Fruit fly (Drosophila melanogaster) whole organism, embryonic: ENCODE data around the gene Muc30E.

Source experiments
- Ada2b ChIP-seq: fragments of 200-800 bp; sonication (Bioruptor generic); IDR thresholded peaks from 2 replicates; pipeline ENCODE4 v1.3.6; 2022; ENCODE audit warnings: missing biosample characterization, missing genetic modification characterization
- Asciz ChIP-seq: fragments of 200-800 bp; sonication (Bioruptor generic); optimal IDR thresholded peaks from 2 replicates; lab custom pipeline; 2017; ENCODE audit warnings: missing biosample characterization, mild to moderate bottlenecking, missing genetic modification characterization, missing genetic modification reagents
- B-H2 ChIP-seq: fragments of 200-800 bp; sonication (Bioruptor generic); optimal IDR thresholded peaks from 2 replicates; lab custom pipeline; 2018; ENCODE audit warnings: missing biosample characterization, mild to moderate bottlenecking, missing genetic modification characterization
- CG10274 ChIP-seq: fragments of 200-800 bp; sonication (Bioruptor generic); optimal IDR thresholded peaks from 3 replicates; lab custom pipeline; 2017; ENCODE audit warnings: missing biosample characterization, mild to moderate bottlenecking, missing genetic modification characterization
- CG12299 ChIP-seq: fragments of 200-800 bp; sonication (Bioruptor generic); optimal IDR thresholded peaks from 2 replicates; lab custom pipeline; 2018; ENCODE audit warnings: missing biosample characterization, mild to moderate bottlenecking, missing genetic modification characterization
- CG13123 ChIP-seq: fragments of 200-800 bp; sonication (Bioruptor generic); optimal IDR thresholded peaks from 2 replicates; lab custom pipeline; 2016; ENCODE audit warnings: missing biosample characterization, missing genetic modification characterization
- CG14710 ChIP-seq: fragments of 200-800 bp; sonication (Bioruptor generic); optimal IDR thresholded peaks from 3 replicates; lab custom pipeline; 2019; ENCODE audit warnings: missing biosample characterization, mild to moderate bottlenecking, missing genetic modification characterization, moderate library complexity
- CG1529 ChIP-seq: fragments of 200-800 bp; sonication (Bioruptor generic); optimal IDR thresholded peaks from 3 replicates; lab custom pipeline; 2018; ENCODE audit warnings: missing biosample characterization, missing genetic modification characterization
- CG15514 ChIP-seq: fragments of 200-800 bp; sonication (Bioruptor generic); optimal IDR thresholded peaks from 3 replicates; lab custom pipeline; 2017; ENCODE audit warnings: missing biosample characterization, missing genetic modification characterization, mild to moderate bottlenecking, moderate library complexity, missing genetic modification reagents
- CG1647 ChIP-seq: fragments of 200-800 bp; sonication (Bioruptor generic); optimal IDR thresholded peaks from 3 replicates; lab custom pipeline; 2016; ENCODE audit warnings: missing biosample characterization, missing genetic modification characterization
- CG17612 ChIP-seq: fragments of 200-800 bp; sonication (Bioruptor generic); IDR thresholded peaks from 2 replicates; pipeline ENCODE4 v1.3.6; 2022; ENCODE audit warnings: missing biosample characterization, missing genetic modification characterization
- CG30020 ChIP-seq: fragments of 200-800 bp; optimal IDR thresholded peaks from 2 replicates; lab custom pipeline; 2019; ENCODE audit warnings: missing biosample characterization, mild to moderate bottlenecking, missing genetic modification characterization, moderate library complexity
- CG3163 ChIP-seq: fragments of 200-800 bp; sonication (Bioruptor generic); optimal IDR thresholded peaks from 3 replicates; lab custom pipeline; 2016; ENCODE audit warnings: missing biosample characterization, missing genetic modification characterization
- CG32767 ChIP-seq: fragments of 200-800 bp; sonication (Bioruptor generic); IDR thresholded peaks from 2 replicates; pipeline ENCODE4 v1.3.6; 2022; ENCODE audit warnings: missing biosample characterization, missing genetic modification characterization
- CG34224 ChIP-seq: fragments of 200-800 bp; sonication (Bioruptor generic); IDR thresholded peaks from 3 replicates; pipeline ENCODE4 v1.3.6; 2022; ENCODE audit warnings: missing biosample characterization, missing genetic modification characterization; ENCODE audit not compliant: partially characterized antibody
- CG6254 ChIP-seq: fragments of 200-800 bp; sonication (Bioruptor generic); optimal IDR thresholded peaks from 3 replicates; lab custom pipeline; 2017; ENCODE audit warnings: mild to moderate bottlenecking, missing biosample characterization, missing genetic modification reagents, missing genetic modification characterization
- CG8089 ChIP-seq: fragments of 200-800 bp; sonication (Bioruptor generic); optimal IDR thresholded peaks from 3 replicates; lab custom pipeline; 2016; ENCODE audit warnings: missing biosample characterization, missing genetic modification characterization
- CG8944 ChIP-seq: fragments of 200-800 bp; sonication (Bioruptor generic); optimal IDR thresholded peaks from 3 replicates; lab custom pipeline; 2016; ENCODE audit warnings: missing biosample characterization, missing genetic modification characterization
- CG9797 ChIP-seq: fragments of 200-800 bp; sonication (Bioruptor generic); optimal IDR thresholded peaks from 3 replicates; lab custom pipeline; 2018; ENCODE audit warnings: missing biosample characterization, mild to moderate bottlenecking, missing genetic modification characterization
- Dll ChIP-seq: fragments of 200-800 bp; sonication (Bioruptor generic); IDR thresholded peaks from 4 replicates; pipeline ENCODE4 v1.3.6; 2022; ENCODE audit warnings: missing biosample characterization, missing genetic modification characterization; ENCODE audit not compliant: partially characterized antibody
- Ets97D ChIP-seq: fragments of 200-800 bp; sonication (Bioruptor generic); optimal IDR thresholded peaks from 3 replicates; lab custom pipeline; 2016; ENCODE audit warnings: missing biosample characterization, missing genetic modification characterization
- Hr3 ChIP-seq: fragments of 200-800 bp; sonication (Bioruptor generic); optimal IDR thresholded peaks from 3 replicates; lab custom pipeline; 2016; ENCODE audit warnings: missing biosample characterization, missing genetic modification characterization
- Jarid2 ChIP-seq: fragments of 200-800 bp; sonication (Bioruptor generic); optimal IDR thresholded peaks from 3 replicates; lab custom pipeline; 2017; ENCODE audit warnings: mild to moderate bottlenecking, missing biosample characterization, missing genetic modification reagents, missing genetic modification characterization
- MESR4 ChIP-seq: fragments of 200-800 bp; sonication (Bioruptor generic); optimal IDR thresholded peaks from 2 replicates; lab custom pipeline; 2018; ENCODE audit warnings: missing biosample characterization, mild to moderate bottlenecking, missing genetic modification characterization, moderate library complexity
- NFAT ChIP-seq: fragments of 200-800 bp; sonication (Bioruptor generic); IDR thresholded peaks from 2 replicates; pipeline ENCODE4 v1.3.6; 2022; ENCODE audit warnings: missing biosample characterization, missing genetic modification characterization
- PHDP ChIP-seq: fragments of 200-800 bp; sonication (Bioruptor generic); optimal IDR thresholded peaks from 3 replicates; lab custom pipeline; 2018; ENCODE audit warnings: missing biosample characterization, mild to moderate bottlenecking, missing genetic modification characterization, moderate library complexity
- Rx ChIP-seq: fragments of 200-800 bp; sonication (Bioruptor generic); IDR thresholded peaks from 2 replicates; pipeline ENCODE4 v1.3.6; 2022; ENCODE audit warnings: missing biosample characterization, missing genetic modification characterization
- Spps ChIP-seq: fragments of 200-800 bp; sonication (Bioruptor generic); optimal IDR thresholded peaks from 2 replicates; lab custom pipeline; 2018; ENCODE audit warnings: missing biosample characterization, mild to moderate bottlenecking, missing genetic modification characterization
- Taf1 ChIP-seq: fragments of 200-800 bp; sonication (Bioruptor generic); IDR thresholded peaks from 2 replicates; pipeline ENCODE4 v1.3.6; 2022; ENCODE audit warnings: missing biosample characterization, missing genetic modification characterization
- amos ChIP-seq: fragments of 200-800 bp; sonication (Bioruptor generic); IDR thresholded peaks from 2 replicates; pipeline ENCODE4 v1.3.6; 2022; ENCODE audit warnings: missing biosample characterization, missing genetic modification characterization; ENCODE audit not compliant: partially characterized antibody
- aop ChIP-seq: fragments of 200-800 bp; sonication (Bioruptor generic); IDR thresholded peaks from 2 replicates; pipeline ENCODE4 v1.3.6; 2022; ENCODE audit warnings: missing biosample characterization, missing genetic modification characterization
- cato ChIP-seq: fragments of 200-800 bp; sonication (Bioruptor generic); optimal IDR thresholded peaks from 2 replicates; lab custom pipeline; 2016; ENCODE audit warnings: missing biosample characterization, missing genetic modification characterization, borderline replicate concordance
- chn ChIP-seq: fragments of 200-800 bp; sonication (Bioruptor generic); optimal IDR thresholded peaks from 2 replicates; lab custom pipeline; 2016; ENCODE audit warnings: missing biosample characterization, missing genetic modification characterization
- da ChIP-seq: fragments of 200-800 bp; sonication (Bioruptor generic); optimal IDR thresholded peaks from 2 replicates; lab custom pipeline; 2016; ENCODE audit warnings: missing biosample characterization, missing genetic modification characterization
- dmrt11E ChIP-seq: fragments of 200-800 bp; sonication (Bioruptor generic); optimal IDR thresholded peaks from 3 replicates; lab custom pipeline; 2018; ENCODE audit warnings: missing biosample characterization, mild to moderate bottlenecking, missing genetic modification characterization, moderate library complexity
- dmrt99B ChIP-seq: fragments of 200-800 bp; sonication (Bioruptor generic); optimal IDR thresholded peaks from 2 replicates; lab custom pipeline; 2018; ENCODE audit warnings: missing biosample characterization, mild to moderate bottlenecking, missing genetic modification characterization, moderate library complexity
- dysf ChIP-seq: fragments of 200-800 bp; sonication (Bioruptor generic); IDR thresholded peaks from 3 replicates; pipeline ENCODE4 v1.3.6; 2022; ENCODE audit warnings: missing biosample characterization, missing genetic modification characterization
- esg ChIP-seq: fragments of 200-800 bp; sonication (Bioruptor generic); conservative IDR thresholded peaks from 2 replicates; pipeline ENCODE4 v1.3.6; 2022; ENCODE audit warnings: missing biosample characterization, missing genetic modification characterization
- fd64A ChIP-seq: fragments of 200-800 bp; sonication (Bioruptor generic); optimal IDR thresholded peaks from 3 replicates; lab custom pipeline; 2018; ENCODE audit warnings: missing biosample characterization, mild to moderate bottlenecking, missing genetic modification characterization
- ham ChIP-seq: fragments of 200-800 bp; sonication (Bioruptor generic); IDR thresholded peaks from 2 replicates; pipeline ENCODE4 v1.3.6; 2022; ENCODE audit warnings: missing biosample characterization, missing genetic modification characterization
- her ChIP-seq: fragments of 200-800 bp; sonication (Bioruptor generic); optimal IDR thresholded peaks from 2 replicates; lab custom pipeline; 2016; ENCODE audit warnings: missing biosample characterization, missing genetic modification characterization
- kah ChIP-seq: fragments of 200-800 bp; sonication (Bioruptor generic); optimal IDR thresholded peaks from 2 replicates; lab custom pipeline; 2018; ENCODE audit warnings: missing biosample characterization, mild to moderate bottlenecking, missing genetic modification characterization
- ken ChIP-seq: fragments of 200-800 bp; sonication (Bioruptor generic); IDR thresholded peaks from 3 replicates; pipeline ENCODE4 v1.3.6; 2022; ENCODE audit warnings: missing biosample characterization, missing genetic modification characterization
- lbe ChIP-seq: fragments of 200-800 bp; sonication (Bioruptor generic); optimal IDR thresholded peaks from 2 replicates; lab custom pipeline; 2016; ENCODE audit warnings: missing biosample characterization, mild to moderate bottlenecking, missing genetic modification characterization
- nau ChIP-seq: fragments of 200-800 bp; sonication (Bioruptor generic); optimal IDR thresholded peaks from 3 replicates; lab custom pipeline; 2017; ENCODE audit warnings: missing biosample characterization, mild to moderate bottlenecking, missing genetic modification characterization, missing genetic modification reagents
- pan ChIP-seq, 4 experiments: fragments of >200 bp in 3 of 4; fragments of 200-800 bp in 1 of 4; sonication (Bioruptor generic) in 1 of 4; optimal IDR thresholded peaks in 3 of 4; IDR thresholded peaks in 1 of 4; 2 replicates each; pipeline versions ENCODE4 v1.3.6 to Lab custom; 2017 to 2022; ENCODE audit warnings: missing biosample characterization in 2 of 4, missing genetic modification characterization in 2 of 4, mixed read lengths in 1 of 4
- pb ChIP-seq: fragments of 200-800 bp; sonication (Bioruptor generic); optimal IDR thresholded peaks from 3 replicates; lab custom pipeline; 2016; ENCODE audit warnings: missing biosample characterization, missing genetic modification characterization
- seq ChIP-seq: fragments of 200-800 bp; sonication (Bioruptor generic); IDR thresholded peaks from 2 replicates; pipeline ENCODE4 v1.3.6; 2022; ENCODE audit warnings: missing biosample characterization, missing genetic modification characterization
- vvl ChIP-seq: fragments of 200-800 bp; sonication (Bioruptor generic); IDR thresholded peaks from 2 replicates; pipeline ENCODE4 v1.3.6; 2022; ENCODE audit warnings: missing biosample characterization, missing genetic modification characterization
- wdn ChIP-seq: fragments of 200-800 bp; sonication (Bioruptor generic); IDR thresholded peaks from 2 replicates; pipeline ENCODE4 v1.3.6; 2022; ENCODE audit warnings: missing biosample characterization, missing genetic modification characterization
- wor ChIP-seq: fragments of 200-800 bp; sonication (Bioruptor generic); IDR thresholded peaks from 2 replicates; pipeline ENCODE4 v1.3.6; 2022; ENCODE audit warnings: missing biosample characterization, missing genetic modification characterization

Muc30E gene

DNA sequence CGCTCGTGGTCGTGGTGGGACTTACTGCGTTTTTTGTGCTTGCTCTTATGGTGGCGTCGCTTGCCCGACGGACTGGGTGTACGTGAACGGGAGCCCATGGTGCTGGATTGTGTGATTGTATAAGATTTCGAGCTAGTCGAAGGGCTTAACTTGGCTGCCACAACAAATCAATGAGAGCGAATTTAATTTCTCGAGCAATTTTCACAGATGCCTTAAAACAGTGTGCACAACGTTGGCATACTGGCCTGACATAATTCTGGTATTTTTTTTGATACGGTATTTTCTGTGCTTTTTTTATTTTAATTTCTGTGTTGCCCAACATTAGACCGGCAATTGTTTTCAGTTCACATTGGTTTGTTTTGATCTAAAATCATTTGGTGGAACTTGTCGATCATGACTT lies 35.0 kb upstream of the Muc30E start, which contains the start of gene Arglu1 (continued):
- TF ChIP-seq NFAT (GFP tag; lab: Robert Waterston, UW) (peak; percentile 34; the same call in 1 of the 2 replicates), seq (GFP tag; lab: Robert Waterston, UW) (no peak), CG34224 (GFP tag; lab: Robert Waterston, UW) (no peak), Jarid2 (GFP tag; lab: Kevin White, UChicago) (no peak), nau (GFP tag; lab: Kevin White, UChicago) (no peak), ham (no peak), vvl (GFP tag; lab: Robert Waterston, UW) (0 out of 2 replicates have a peak, but pooled peaks have one; percentile 35), amos (GFP tag; lab: Robert Waterston, UW) (no peak; the same call in 1 of the 2 replicates), CG6254 (GFP tag; lab: Kevin White, UChicago) (no peak), CG1529 (no peak), Ets97D (GFP tag; lab: Kevin White, UChicago) (peak; percentile 37), CG14710 (tag; lab: Kevin White, UChicago) (no peak), CG1647 (GFP tag; lab: Kevin White, UChicago) (no peak), Spps (no peak), Hr3 (no peak), Asciz (no peak), her (no peak), chn (GFP tag; lab: Kevin White, UChicago) (no peak), CG15514 (peak; percentile 78), pb (GFP tag; lab: Kevin White, UChicago) (no peak), esg (GFP tag; lab: Robert Waterston, UW) (no peak), CG12299 (tag; lab: Kevin White, UChicago) (no peak), aop (no peak), CG10274 (GFP tag; lab: Kevin White, UChicago) (no peak), MESR4 (GFP tag; lab: Kevin White, UChicago) (peak; percentile 85), dysf (no peak), CG13123 (no peak), Taf1 (GFP tag; lab: Robert Waterston, UW) (no peak), cato (GFP tag; lab: Kevin White, UChicago) (no peak), CG8089 (GFP tag; lab: Kevin White, UChicago) (no peak), da (GFP tag; lab: Kevin White, UChicago) (no peak), Rx (no peak), ken (GFP tag; lab: Robert Waterston, UW) (no peak), Dll (GFP tag; lab: Robert Waterston, UW) (0 out of 4 replicates have a peak, but pooled peaks have one; percentile 31), CG3163 (GFP tag; lab: Kevin White, UChicago) (peak; percentile 14), Ada2b (GFP tag; lab: Robert Waterston, UW) (no peak), fd64A (no peak), dmrt11E (tag; lab: Kevin White, UChicago) (no peak), B-H2 (GFP tag; lab: Kevin White, UChicago) (no peak), CG17612 (GFP tag; lab: Robert Waterston, UW) (no peak), CG9797 (GFP tag; lab: Kevin White, UChicago) (peak; percentile 66), lbe (GFP tag; lab: Kevin White, UChicago) (peak; percentile 29), dmrt99B (tag; lab: Kevin White, UChicago) (no peak), PHDP (tag; lab: Kevin White, UChicago) (no peak), CG30020 (no peak), pan (optimal IDR thresholded peaks at IDR 0.05; lab: Kevin White, UChicago) (no peak), pan (GFP tag; optimal IDR thresholded peaks at IDR 0.05 in 1 of 2, IDR thresholded peaks at IDR 0.05 in 1 of 2) (peak in 1 of 2 experiments; percentile 41), CG8944 (GFP tag; lab: Kevin White, UChicago) (no peak), CG32767 (no peak), wor (no peak), kah (GFP tag; lab: Kevin White, UChicago) (no peak), wdn (GFP tag; lab: Robert Waterston, UW) (no peak)
